Fruit fly (Drosophila melanogaster): ENCODE data around the gene Jwa.

Jwa gene

dm6 chr2L:18705617-18706046 is at the start of gene Jwa (continued):
- TF ChIP-seq NFAT (GFP tag; IDR thresholded peaks at IDR 0.05): peak; percentile 92
- peak; percentile 92 for TF ChIP-seq CG32532 (GFP tag; IDR thresholded peaks at IDR 0.05)
- TF ChIP-seq sna (GFP tag; IDR thresholded peaks at IDR 0.05; ENCODE audit: partially characterized antibody): peak; percentile 100
- TF ChIP-seq CG10321 (GFP tag; IDR thresholded peaks at IDR 0.05): peak; percentile 36; the same call in 1 of the 2 replicates
- TF ChIP-seq Dbx (GFP tag; IDR thresholded peaks at IDR 0.05): peak; percentile 95
- TF ChIP-seq HLH54F (GFP tag; optimal IDR thresholded peaks at IDR 0.05): peak; percentile 96
- peak; percentile 65 for TF ChIP-seq Lim3 (GFP tag; IDR thresholded peaks at IDR 0.05)
- TF ChIP-seq chm (GFP tag; IDR thresholded peaks at IDR 0.05): peak; percentile 91
- peak; percentile 87 for TF ChIP-seq gcm2 (GFP tag; optimal IDR thresholded peaks at IDR 0.05)
- peak; percentile 99 for TF ChIP-seq unc-4 (GFP tag; IDR thresholded peaks at IDR 0.05; ENCODE audit: partially characterized antibody)
- TF ChIP-seq Mes4 (GFP tag; optimal IDR thresholded peaks at IDR 0.05): peak; percentile 83
- TF ChIP-seq peb (GFP tag; IDR thresholded peaks at IDR 0.05): peak; percentile 89
- TF ChIP-seq E2f1 (GFP tag; IDR thresholded peaks at IDR 0.05): peak; percentile 82
- TF ChIP-seq nerfin-2 (GFP tag; IDR thresholded peaks at IDR 0.05; ENCODE audit: partially characterized antibody): peak; percentile 95
- peak; percentile 38 to 96 for TF ChIP-seq bsh (GFP tag; optimal IDR thresholded peaks at IDR 0.05)
- TF ChIP-seq CG12104 (GFP tag; optimal IDR thresholded peaks at IDR 0.05): peak; percentile 73
- TF ChIP-seq onecut (GFP tag; IDR thresholded peaks at IDR 0.05): peak; percentile 62
- peak; percentile 72 for TF ChIP-seq stwl (tag; optimal IDR thresholded peaks at IDR 0.05)
- peak; percentile 81 for TF ChIP-seq CG9727 (GFP tag; optimal IDR thresholded peaks at IDR 0.05)
- TF ChIP-seq CG11695 (GFP tag; IDR thresholded peaks at IDR 0.05): peak; percentile 90
- peak; percentile 79 for TF ChIP-seq trem (tag; optimal IDR thresholded peaks at IDR 0.05)
- TF ChIP-seq YL-1 (GFP tag; optimal IDR thresholded peaks at IDR 0.05): peak; percentile 64
- TF ChIP-seq CG10431 (GFP tag; optimal IDR thresholded peaks at IDR 0.05): peak; percentile 52
- peak; percentile 46 for TF ChIP-seq Jarid2 (GFP tag; optimal IDR thresholded peaks at IDR 0.05)
- TF ChIP-seq Usf (GFP tag; optimal IDR thresholded peaks at IDR 0.05): peak; percentile 66
- peak; percentile 93 for TF ChIP-seq fu2 (GFP tag; optimal IDR thresholded peaks at IDR 0.05)
- no peak for TF ChIP-seq kah (GFP tag; optimal IDR thresholded peaks at IDR 0.05)
- TF ChIP-seq yki (optimal IDR thresholded peaks at IDR 0.05): no peak
- TF ChIP-seq luna (GFP tag; optimal IDR thresholded peaks at IDR 0.05): no peak
- TF ChIP-seq Sin3A (optimal IDR thresholded peaks at IDR 0.05): peak; percentile 51
- peak; percentile 90 for TF ChIP-seq CG43689 (GFP tag; IDR thresholded peaks at IDR 0.05)
- TF ChIP-seq CG8359 (GFP tag; optimal IDR thresholded peaks at IDR 0.05; ENCODE audit: borderline replicate concordance): peak; percentile 10
- peak; percentile 79 for TF ChIP-seq CG3065 (GFP tag; optimal IDR thresholded peaks at IDR 0.05)
- TF ChIP-seq CG17385 (GFP tag; optimal IDR thresholded peaks at IDR 0.05): peak; percentile 90
- TF ChIP-seq CG1602 (GFP tag; optimal IDR thresholded peaks at IDR 0.05): peak; percentile 94
- peak; percentile 73 for TF ChIP-seq disco-r (GFP tag; optimal IDR thresholded peaks at IDR 0.05)
- TF ChIP-seq CG1233 (GFP tag; optimal IDR thresholded peaks at IDR 0.05): peak; percentile 62
- TF ChIP-seq Dref (GFP tag; IDR thresholded peaks at IDR 0.05): peak; percentile 68
- no peak for TF ChIP-seq CTCF (GFP tag; optimal IDR thresholded peaks at IDR 0.05)
- TF ChIP-seq CG7839 (tag; optimal IDR thresholded peaks at IDR 0.05): peak; percentile 89
- TF ChIP-seq CG2889 (GFP tag; IDR thresholded peaks at IDR 0.05): peak; percentile 93
- no peak for TF ChIP-seq Trl (optimal IDR thresholded peaks at IDR 0.05)
- TF ChIP-seq Trl (GFP tag; optimal IDR thresholded peaks at IDR 0.05): peak; percentile 89
- 0 out of 3 replicates have a peak, but pooled peaks have one; percentile 35 for TF ChIP-seq gce (GFP tag; IDR thresholded peaks at IDR 0.05)
- peak in 1 of 2 experiments; percentile 46 for TF ChIP-seq insv (GFP tag; optimal IDR thresholded peaks at IDR 0.05)
- peak; percentile 97 for TF ChIP-seq CG13775 (GFP tag; optimal IDR thresholded peaks at IDR 0.05)
- TF ChIP-seq CG6654 (GFP tag; optimal IDR thresholded peaks at IDR 0.05): peak; percentile 37
- TF ChIP-seq slbo (GFP tag; IDR thresholded peaks at IDR 0.05): peak; percentile 98
- TF ChIP-seq CG3847 (GFP tag; IDR thresholded peaks at IDR 0.05): peak; percentile 96
- peak; percentile 43 for TF ChIP-seq crol (GFP tag; IDR thresholded peaks at IDR 0.05)
- TF ChIP-seq HHEX (GFP tag; optimal IDR thresholded peaks at IDR 0.05): peak; percentile 67
- no peak for TF ChIP-seq pita (GFP tag; optimal IDR thresholded peaks at IDR 0.05)
- TF ChIP-seq org-1 (GFP tag; optimal IDR thresholded peaks at IDR 0.05): peak; percentile 87

All from whole organism, embryonic.